Fruit fly (Drosophila melanogaster) whole organism, embryonic: ENCODE results near the gene CG42512.

ENCODE experiments used
- Abd-B ChIP-seq: fragments of 200-800 bp; sonication (Bioruptor generic); optimal IDR thresholded peaks from 2 replicates; lab custom pipeline; 2018; ENCODE audit warnings: missing biosample characterization, mild to moderate bottlenecking, missing genetic modification characterization, moderate library complexity
- Asciz ChIP-seq: fragments of 200-800 bp; sonication (Bioruptor generic); optimal IDR thresholded peaks from 2 replicates; lab custom pipeline; 2017; ENCODE audit warnings: missing biosample characterization, mild to moderate bottlenecking, missing genetic modification characterization, missing genetic modification reagents
- Bgb ChIP-seq: fragments of 200-800 bp; sonication (Bioruptor generic); IDR thresholded peaks from 2 replicates; pipeline ENCODE4 v1.3.6; 2022; ENCODE audit warnings: missing biosample characterization, missing genetic modification characterization; ENCODE audit not compliant: partially characterized antibody
- Bteb2 ChIP-seq: fragments of 200-800 bp; sonication (Bioruptor generic); optimal IDR thresholded peaks from 2 replicates; lab custom pipeline; 2016; ENCODE audit warnings: missing biosample characterization, missing genetic modification characterization
- CG11093 ChIP-seq: fragments of 200-800 bp; sonication (Bioruptor generic); IDR thresholded peaks from 3 replicates; pipeline ENCODE4 v1.3.6; 2022; ENCODE audit warnings: missing biosample characterization, missing genetic modification characterization
- CG11456 ChIP-seq: fragments of 200-800 bp; sonication (Bioruptor generic); IDR thresholded peaks from 3 replicates; pipeline ENCODE4 v1.3.6; 2022; ENCODE audit warnings: missing biosample characterization, missing genetic modification characterization
- CG12155 ChIP-seq: fragments of 200-800 bp; sonication (Bioruptor generic); optimal IDR thresholded peaks from 3 replicates; lab custom pipeline; 2016; ENCODE audit warnings: missing biosample characterization, missing genetic modification characterization
- CG12769 ChIP-seq: fragments of 200-800 bp; sonication (Bioruptor generic); optimal IDR thresholded peaks from 2 replicates; lab custom pipeline; 2019; ENCODE audit warnings: missing biosample characterization, mild to moderate bottlenecking, missing genetic modification characterization, moderate library complexity
- CG12942 ChIP-seq: fragments of 200-800 bp; sonication (Bioruptor generic); optimal IDR thresholded peaks from 3 replicates; lab custom pipeline; 2016; ENCODE audit warnings: missing biosample characterization, missing genetic modification characterization
- CG13624 ChIP-seq: fragments of 200-800 bp; sonication (Bioruptor generic); optimal IDR thresholded peaks from 2 replicates; lab custom pipeline; 2016; ENCODE audit warnings: missing biosample characterization, missing genetic modification characterization
- CG14710 ChIP-seq: fragments of 200-800 bp; sonication (Bioruptor generic); optimal IDR thresholded peaks from 3 replicates; lab custom pipeline; 2019; ENCODE audit warnings: missing biosample characterization, mild to moderate bottlenecking, missing genetic modification characterization, moderate library complexity
- CG1529 ChIP-seq: fragments of 200-800 bp; sonication (Bioruptor generic); optimal IDR thresholded peaks from 3 replicates; lab custom pipeline; 2018; ENCODE audit warnings: missing biosample characterization, missing genetic modification characterization
- CG17328 ChIP-seq: fragments of 200-800 bp; sonication (Bioruptor generic); IDR thresholded peaks from 2 replicates; pipeline ENCODE4 v1.3.6; 2022; ENCODE audit warnings: missing biosample characterization, missing genetic modification characterization
- CG2889 ChIP-seq: fragments of 200-800 bp; sonication (Bioruptor generic); IDR thresholded peaks from 3 replicates; pipeline ENCODE4 v1.3.6; 2022; ENCODE audit warnings: missing biosample characterization, missing genetic modification characterization
- CG30403 ChIP-seq: fragments of 200-800 bp; sonication (Bioruptor generic); optimal IDR thresholded peaks from 3 replicates; lab custom pipeline; 2016; ENCODE audit warnings: missing biosample characterization, missing genetic modification characterization
- CG31365 ChIP-seq: fragments of 200-800 bp; sonication (Bioruptor generic); optimal IDR thresholded peaks from 2 replicates; lab custom pipeline; 2018; ENCODE audit warnings: missing biosample characterization, mild to moderate bottlenecking, missing genetic modification characterization
- CG34422 ChIP-seq: fragments of 200-800 bp; sonication (Bioruptor generic); IDR thresholded peaks from 3 replicates; pipeline ENCODE4 v1.3.6; 2022; ENCODE audit warnings: missing biosample characterization, missing genetic modification characterization
- CG3847 ChIP-seq: fragments of 200-800 bp; sonication (Bioruptor generic); IDR thresholded peaks from 2 replicates; pipeline ENCODE4 v1.3.6; 2022; ENCODE audit warnings: missing biosample characterization, missing genetic modification characterization
- CG42726 ChIP-seq: fragments of 200-800 bp; sonication (Bioruptor generic); IDR thresholded peaks from 2 replicates; pipeline ENCODE4 v1.3.6; 2022; ENCODE audit warnings: missing biosample characterization, missing genetic modification characterization; ENCODE audit not compliant: partially characterized antibody
- CG4404 ChIP-seq: fragments of 200-800 bp; sonication (Bioruptor generic); IDR thresholded peaks from 2 replicates; pipeline ENCODE4 v1.3.6; 2022; ENCODE audit warnings: missing biosample characterization, missing genetic modification characterization
- CG8089 ChIP-seq: fragments of 200-800 bp; sonication (Bioruptor generic); optimal IDR thresholded peaks from 3 replicates; lab custom pipeline; 2016; ENCODE audit warnings: missing biosample characterization, missing genetic modification characterization
- CG8290 ChIP-seq, 3 experiments: fragments of 200-800 bp; sonication (Bioruptor generic); optimal IDR thresholded peaks; 2 replicates each; lab custom pipeline; 2016 to 2019; ENCODE audit warnings: missing biosample characterization in 3 of 3, missing genetic modification characterization in 3 of 3, mild to moderate bottlenecking in 2 of 3, moderate library complexity in 1 of 3
- CG8359 ChIP-seq: fragments of 200-800 bp; sonication (Bioruptor generic); optimal IDR thresholded peaks from 2 replicates; lab custom pipeline; 2017; ENCODE audit warnings: missing biosample characterization, mild to moderate bottlenecking, missing genetic modification characterization, borderline replicate concordance
- CG9876 ChIP-seq: fragments of 200-800 bp; sonication (Bioruptor generic); optimal IDR thresholded peaks from 2 replicates; lab custom pipeline; 2016; ENCODE audit warnings: missing biosample characterization, missing genetic modification characterization
- CTCF ChIP-seq: fragments of 200-800 bp; sonication (Bioruptor generic); optimal IDR thresholded peaks from 2 replicates; lab custom pipeline; 2017; ENCODE audit warnings: missing biosample characterization, mild to moderate bottlenecking, missing genetic modification characterization, moderate library complexity
- Camta ChIP-seq: fragments of 200-800 bp; sonication (Bioruptor generic); optimal IDR thresholded peaks from 2 replicates; lab custom pipeline; 2016; ENCODE audit warnings: missing biosample characterization, missing genetic modification characterization
- CoRest ChIP-seq: fragments of 200-800 bp; sonication (Bioruptor generic); optimal IDR thresholded peaks from 3 replicates; lab custom pipeline; 2018; ENCODE audit warnings: missing biosample characterization, mild to moderate bottlenecking, missing genetic modification characterization, moderate library complexity
- D19B ChIP-seq: fragments of 200-800 bp; sonication (Bioruptor generic); optimal IDR thresholded peaks from 2 replicates; lab custom pipeline; 2017; ENCODE audit warnings: missing biosample characterization, mild to moderate bottlenecking, missing genetic modification characterization
- Ets65A ChIP-seq: fragments of 200-800 bp; sonication (Bioruptor generic); peaks from one replicate; lab custom pipeline; 2016; ENCODE audit warnings: missing biosample characterization, missing genetic modification characterization
- H15 ChIP-seq: fragments of 200-800 bp; sonication (Bioruptor generic); IDR thresholded peaks from 3 replicates; pipeline ENCODE4 v1.3.6; 2022; ENCODE audit warnings: missing biosample characterization, missing genetic modification characterization
- HLH4C ChIP-seq: fragments of 200-800 bp; sonication (Bioruptor generic); IDR thresholded peaks from 3 replicates; pipeline ENCODE4 v1.3.6; 2022; ENCODE audit warnings: missing biosample characterization, missing genetic modification characterization; ENCODE audit not compliant: partially characterized antibody
- HmgZ ChIP-seq: fragments of 200-800 bp; sonication (Bioruptor generic); optimal IDR thresholded peaks from 2 replicates; lab custom pipeline; 2018; ENCODE audit warnings: missing biosample characterization, mild to moderate bottlenecking, missing genetic modification characterization
- Lim3 ChIP-seq: fragments of 200-800 bp; sonication (Bioruptor generic); IDR thresholded peaks from 2 replicates; pipeline ENCODE4 v1.3.6; 2022; ENCODE audit warnings: missing biosample characterization, missing genetic modification characterization
- Med ChIP-seq: fragments of 200-800 bp; sonication (Bioruptor generic); peaks from one replicate; lab custom pipeline; 2016; ENCODE audit warnings: missing biosample characterization, missing genetic modification characterization, mild to moderate bottlenecking, inconsistent platforms, moderate library complexity
- Mrtf ChIP-seq: fragments of 200-800 bp; sonication (Bioruptor generic); IDR thresholded peaks from 3 replicates; pipeline ENCODE4 v1.3.6; 2022; ENCODE audit warnings: missing biosample characterization, missing genetic modification characterization
- Scr ChIP-seq: fragments of 200-800 bp; sonication (Bioruptor generic); IDR thresholded peaks from 2 replicates; pipeline ENCODE4 v1.3.6; 2022; ENCODE audit warnings: missing biosample characterization, missing genetic modification characterization; ENCODE audit not compliant: partially characterized antibody
- Taf1 ChIP-seq: fragments of 200-800 bp; sonication (Bioruptor generic); IDR thresholded peaks from 2 replicates; pipeline ENCODE4 v1.3.6; 2022; ENCODE audit warnings: missing biosample characterization, missing genetic modification characterization
- ase ChIP-seq: fragments of 200-800 bp; sonication (Bioruptor generic); IDR thresholded peaks from 3 replicates; pipeline ENCODE4 v1.3.6; 2022; ENCODE audit warnings: missing biosample characterization, missing genetic modification characterization
- cg ChIP-seq: fragments of 200-800 bp; sonication (Bioruptor generic); optimal IDR thresholded peaks from 3 replicates; lab custom pipeline; 2019; ENCODE audit warnings: missing biosample characterization, mild to moderate bottlenecking, missing genetic modification characterization, moderate library complexity
- fru ChIP-seq: fragments of >200 bp; optimal IDR thresholded peaks from 2 replicates; lab custom pipeline; 2017
- gfzf ChIP-seq: fragments of 200-800 bp; sonication (Bioruptor generic); optimal IDR thresholded peaks from 2 replicates; lab custom pipeline; 2016; ENCODE audit warnings: missing biosample characterization, mild to moderate bottlenecking, missing genetic modification characterization, moderate library complexity
- hbn ChIP-seq: fragments of 200-800 bp; sonication (Bioruptor generic); IDR thresholded peaks from 2 replicates; pipeline ENCODE4 v1.3.6; 2022; ENCODE audit warnings: missing biosample characterization, missing genetic modification characterization; ENCODE audit not compliant: partially characterized antibody
- her ChIP-seq: fragments of 200-800 bp; sonication (Bioruptor generic); optimal IDR thresholded peaks from 2 replicates; lab custom pipeline; 2016; ENCODE audit warnings: missing biosample characterization, missing genetic modification characterization
- inv ChIP-seq: fragments of 200-800 bp; sonication (Bioruptor generic); IDR thresholded peaks from 2 replicates; pipeline ENCODE4 v1.3.6; 2022; ENCODE audit warnings: missing biosample characterization, missing genetic modification characterization; ENCODE audit not compliant: partially characterized antibody
- kah ChIP-seq: fragments of 200-800 bp; sonication (Bioruptor generic); optimal IDR thresholded peaks from 2 replicates; lab custom pipeline; 2018; ENCODE audit warnings: missing biosample characterization, mild to moderate bottlenecking, missing genetic modification characterization
- lola ChIP-seq, 3 experiments: fragments of >200 bp in 2 of 3; fragments of 200-800 bp in 1 of 3; sonication (Bioruptor generic) in 1 of 3; optimal IDR thresholded peaks; 2 replicates each; lab custom pipeline; 2017 to 2019; ENCODE audit warnings: missing biosample characterization in 3 of 3, missing genetic modification characterization in 3 of 3, mild to moderate bottlenecking in 1 of 3, moderate library complexity in 1 of 3
- mld ChIP-seq: fragments of 200-800 bp; sonication (Bioruptor generic); IDR thresholded peaks from 3 replicates; pipeline ENCODE4 v1.3.6; 2022; ENCODE audit warnings: missing biosample characterization, missing genetic modification characterization; ENCODE audit not compliant: partially characterized antibody
- phol ChIP-seq: fragments of 200-800 bp; sonication (Bioruptor generic); optimal IDR thresholded peaks from 3 replicates; lab custom pipeline; 2018; ENCODE audit warnings: missing biosample characterization, mild to moderate bottlenecking, missing genetic modification characterization, moderate library complexity
- psq ChIP-seq: fragments of 200-800 bp; sonication (Bioruptor generic); optimal IDR thresholded peaks from 2 replicates; lab custom pipeline; 2017; ENCODE audit warnings: missing biosample characterization, missing genetic modification characterization
- sna ChIP-seq: fragments of 200-800 bp; sonication (Bioruptor generic); IDR thresholded peaks from 2 replicates; pipeline ENCODE4 v1.3.6; 2022; ENCODE audit warnings: missing biosample characterization, missing genetic modification characterization; ENCODE audit not compliant: partially characterized antibody
- tap ChIP-seq: fragments of 200-800 bp; optimal IDR thresholded peaks from 3 replicates; lab custom pipeline; 2019; ENCODE audit warnings: missing biosample characterization, mild to moderate bottlenecking, missing genetic modification characterization, moderate library complexity

CG42512 gene

dm6 chrX:16683765-16684164 is 32.6 kb downstream of the CG42512 start, which contains the start of gene Axs (continued):
- TF ChIP-seq CG12769 (tag; lab: Kevin White, UChicago) (peak; percentile 16), Abd-B (GFP tag; lab: Kevin White, UChicago) (peak; percentile 4), CG11093 (GFP tag; lab: Robert Waterston, UW) (no peak), CG1529 (GFP tag; lab: Kevin White, UChicago) (no peak), CG11456 (GFP tag; lab: Robert Waterston, UW) (no peak), CoRest (tag; lab: Kevin White, UChicago) (peak; percentile 51), CG30403 (peak; percentile 25), CG12942 (GFP tag; lab: Kevin White, UChicago) (no peak), CG4404 (GFP tag; lab: Robert Waterston, UW) (no peak), cg (GFP tag; lab: Kevin White, UChicago) (peak; percentile 13), Bgb (GFP tag; lab: Robert Waterston, UW) (peak; percentile 85), Ets65A (GFP tag; lab: Kevin White, UChicago) (peak; percentile 92), CTCF (peak; percentile 21), CG34422 (GFP tag; lab: Robert Waterston, UW) (0 out of 3 replicates have a peak, but pooled peaks have one; percentile 36), hbn (GFP tag; lab: Robert Waterston, UW) (peak; percentile 50), CG14710 (peak; percentile 38), CG12155 (peak; percentile 99), CG42726 (peak; percentile 86), CG17328 (GFP tag; lab: Robert Waterston, UW) (no peak), CG8359 (GFP tag; lab: Kevin White, UChicago) (no peak), CG13624 (peak; percentile 6), Asciz (GFP tag; lab: Kevin White, UChicago) (no peak), CG8290 (GFP tag; optimal IDR thresholded peaks at IDR 0.05; lab: Kevin White, UChicago) (peak; percentile 85), CG8290 (tag; optimal IDR thresholded peaks at IDR 0.05; lab: Kevin White, UChicago) (peak; percentile 54 to 87), lola (GFP tag; optimal IDR thresholded peaks at IDR 0.05; lab: Kevin White, UChicago) (peak in 1 of 3 experiments; percentile 30), sna (GFP tag; lab: Robert Waterston, UW) (peak; percentile 55), HLH4C (GFP tag; lab: Robert Waterston, UW) (peak; percentile 48; the same call in 2 of the 3 replicates), Camta (GFP tag; lab: Kevin White, UChicago) (no peak), ase (GFP tag; lab: Robert Waterston, UW) (no peak), HmgZ (tag; lab: Kevin White, UChicago) (peak; percentile 51), her (GFP tag; lab: Kevin White, UChicago) (no peak), Med (GFP tag; lab: Kevin White, UChicago) (peak; percentile 89), H15 (GFP tag; lab: Robert Waterston, UW) (no peak), inv (GFP tag; lab: Robert Waterston, UW) (peak; percentile 67), CG2889 (GFP tag; lab: Robert Waterston, UW) (no peak), CG9876 (GFP tag; lab: Kevin White, UChicago) (no peak), D19B (GFP tag; lab: Kevin White, UChicago) (no peak), Taf1 (GFP tag; lab: Robert Waterston, UW) (no peak), CG8089 (GFP tag; lab: Kevin White, UChicago) (no peak), mld (GFP tag; lab: Robert Waterston, UW) (peak; percentile 70; the same call in 2 of the 3 replicates), tap (tag; lab: Kevin White, UChicago) (no peak), Bteb2 (GFP tag; lab: Kevin White, UChicago) (no peak), kah (no peak), fru (lab: Kevin White, UChicago) (no peak), psq (no peak), CG3847 (GFP tag; lab: Robert Waterston, UW) (peak; percentile 30), Lim3 (no peak), Scr (GFP tag; lab: Robert Waterston, UW) (peak; percentile 68), Mrtf (GFP tag; lab: Robert Waterston, UW) (no peak), gfzf (GFP tag; lab: Kevin White, UChicago) (peak; percentile 36), phol (tag; lab: Kevin White, UChicago) (peak; percentile 45), CG31365 (tag; lab: Kevin White, UChicago) (peak; percentile 97)
